Fruit fly (Drosophila melanogaster) whole organism, embryonic: ENCODE measurements around the gene CG10747.

Source experiments
- Awh ChIP-seq: fragments of 200-800 bp; sonication (Bioruptor generic); IDR thresholded peaks from 2 replicates; pipeline ENCODE4, ENCODE4 v1.3.6; 2022; ENCODE audit warnings: missing biosample characterization, missing genetic modification characterization
- CG10274 ChIP-seq: fragments of 200-800 bp; sonication (Bioruptor generic); optimal IDR thresholded peaks from 3 replicates; lab custom pipeline; 2017; ENCODE audit warnings: missing biosample characterization, mild to moderate bottlenecking, missing genetic modification characterization
- CG10543 ChIP-seq: fragments of 200-800 bp; sonication (Bioruptor generic); optimal IDR thresholded peaks from 3 replicates; lab custom pipeline; 2017; ENCODE audit warnings: missing biosample characterization, mild to moderate bottlenecking, missing genetic modification characterization, moderate library complexity
- CG11398 ChIP-seq: fragments of 200-800 bp; sonication (Bioruptor generic); optimal IDR thresholded peaks from 2 replicates; lab custom pipeline; 2016; ENCODE audit warnings: missing biosample characterization, missing genetic modification characterization
- CG15269 ChIP-seq: fragments of 200-800 bp; sonication (Bioruptor generic); optimal IDR thresholded peaks from 2 replicates; lab custom pipeline; 2018; ENCODE audit warnings: missing biosample characterization, mild to moderate bottlenecking, missing genetic modification characterization, moderate library complexity
- CG16779 ChIP-seq: fragments of 200-800 bp; sonication (Bioruptor generic); IDR thresholded peaks from 2 replicates; pipeline ENCODE4 v1.3.6; 2022; ENCODE audit warnings: missing biosample characterization, missing genetic modification characterization
- CG17612 ChIP-seq: fragments of 200-800 bp; sonication (Bioruptor generic); IDR thresholded peaks from 2 replicates; pipeline ENCODE4 v1.3.6; 2022; ENCODE audit warnings: missing biosample characterization, missing genetic modification characterization
- CG18011 ChIP-seq: fragments of 200-800 bp; sonication (Bioruptor generic); optimal IDR thresholded peaks from 2 replicates; lab custom pipeline; 2017; ENCODE audit warnings: missing biosample characterization, missing genetic modification characterization, mild to moderate bottlenecking, moderate library complexity, missing genotype
- CG18476 ChIP-seq: fragments of 200-800 bp; sonication (Bioruptor generic); optimal IDR thresholded peaks from 2 replicates; lab custom pipeline; 2016; ENCODE audit warnings: missing biosample characterization, mild to moderate bottlenecking, missing genetic modification characterization
- CG2678 ChIP-seq: fragments of 200-800 bp; sonication (Bioruptor generic); optimal IDR thresholded peaks from 3 replicates; lab custom pipeline; 2019; ENCODE audit warnings: missing biosample characterization, mild to moderate bottlenecking, missing genetic modification characterization, moderate library complexity
- CG4328 ChIP-seq: fragments of 200-800 bp; sonication (Bioruptor generic); optimal IDR thresholded peaks from 3 replicates; lab custom pipeline; 2017; ENCODE audit warnings: missing biosample characterization, missing genetic modification reagents, missing genetic modification characterization
- CG4360 ChIP-seq: fragments of 200-800 bp; sonication (Bioruptor generic); IDR thresholded peaks from 2 replicates; pipeline ENCODE4 v1.3.6; 2022; ENCODE audit warnings: missing biosample characterization, missing genetic modification characterization
- CG43689 ChIP-seq: fragments of 200-800 bp; sonication (Bioruptor generic); IDR thresholded peaks from 2 replicates; pipeline ENCODE4 v1.3.6; 2022; ENCODE audit warnings: missing biosample characterization, missing genetic modification characterization
- CG4707 ChIP-seq: fragments of 200-800 bp; sonication (Bioruptor generic); optimal IDR thresholded peaks from 2 replicates; lab custom pipeline; 2018; ENCODE audit warnings: missing biosample characterization, mild to moderate bottlenecking, missing genetic modification characterization, moderate library complexity
- CG7271 ChIP-seq: fragments of 200-800 bp; sonication (Bioruptor generic); optimal IDR thresholded peaks from 2 replicates; lab custom pipeline; 2018; ENCODE audit warnings: missing biosample characterization, mild to moderate bottlenecking, missing genetic modification characterization, moderate library complexity
- CG7745 ChIP-seq: fragments of 200-800 bp; sonication (Bioruptor generic); optimal IDR thresholded peaks from 2 replicates; lab custom pipeline; 2018; ENCODE audit warnings: missing biosample characterization, mild to moderate bottlenecking, missing genetic modification characterization, moderate library complexity
- D19B ChIP-seq: fragments of 200-800 bp; sonication (Bioruptor generic); optimal IDR thresholded peaks from 2 replicates; lab custom pipeline; 2017; ENCODE audit warnings: missing biosample characterization, mild to moderate bottlenecking, missing genetic modification characterization
- Doc2 ChIP-seq: fragments of 200-800 bp; sonication (Bioruptor generic); IDR thresholded peaks from 2 replicates; pipeline ENCODE4 v1.3.6; 2022; ENCODE audit warnings: missing biosample characterization, missing genetic modification characterization
- Drgx ChIP-seq: fragments of 200-800 bp; sonication (Bioruptor generic); IDR thresholded peaks from 2 replicates; pipeline ENCODE4 v1.3.6; 2022; ENCODE audit warnings: missing biosample characterization, missing genetic modification characterization
- E2f1 ChIP-seq: fragments of 200-800 bp; sonication (Bioruptor generic); IDR thresholded peaks from 2 replicates; pipeline ENCODE4 v1.3.6; 2022; ENCODE audit warnings: missing biosample characterization, missing genetic modification characterization
- ERR ChIP-seq: fragments of 200-800 bp; sonication (Bioruptor generic); optimal IDR thresholded peaks from 2 replicates; lab custom pipeline; 2016; ENCODE audit warnings: missing biosample characterization, missing genetic modification characterization
- H2.0 ChIP-seq: fragments of 200-800 bp; sonication (Bioruptor generic); IDR thresholded peaks from 2 replicates; pipeline ENCODE4 v1.3.6; 2022; ENCODE audit warnings: missing biosample characterization, missing genetic modification characterization
- HLHmδ ChIP-seq: fragments of 200-800 bp; sonication (Bioruptor generic); optimal IDR thresholded peaks from 2 replicates; lab custom pipeline; 2018; ENCODE audit warnings: missing biosample characterization, mild to moderate bottlenecking, missing genetic modification characterization, moderate library complexity
- MESR4 ChIP-seq: fragments of 200-800 bp; sonication (Bioruptor generic); optimal IDR thresholded peaks from 2 replicates; lab custom pipeline; 2018; ENCODE audit warnings: missing biosample characterization, mild to moderate bottlenecking, missing genetic modification characterization, moderate library complexity
- Max ChIP-seq: fragments of 200-800 bp; sonication (Bioruptor generic); optimal IDR thresholded peaks from 2 replicates; lab custom pipeline; 2016; ENCODE audit warnings: missing biosample characterization, mild to moderate bottlenecking, missing genetic modification characterization
- Pdp1 ChIP-seq, 2 experiments: fragments of 200-800 bp; sonication (Bioruptor generic); optimal IDR thresholded peaks; 3 replicates each; lab custom pipeline; 2016; ENCODE audit warnings: missing biosample characterization in 2 of 2, missing genetic modification characterization in 2 of 2, mild to moderate bottlenecking in 1 of 2, moderate library complexity in 1 of 2
- Ptx1 ChIP-seq: fragments of 200-800 bp; sonication (Bioruptor generic); IDR thresholded peaks from 2 replicates; pipeline ENCODE4 v1.3.6; 2022; ENCODE audit warnings: missing biosample characterization, missing genetic modification characterization
- Scr ChIP-seq: fragments of 200-800 bp; sonication (Bioruptor generic); IDR thresholded peaks from 2 replicates; pipeline ENCODE4 v1.3.6; 2022; ENCODE audit warnings: missing biosample characterization, missing genetic modification characterization; ENCODE audit not compliant: partially characterized antibody
- Side ChIP-seq: fragments of 200-800 bp; sonication (Bioruptor generic); optimal IDR thresholded peaks from 2 replicates; lab custom pipeline; 2016; ENCODE audit warnings: missing biosample characterization, missing genetic modification characterization
- amos ChIP-seq: fragments of 200-800 bp; sonication (Bioruptor generic); IDR thresholded peaks from 2 replicates; pipeline ENCODE4 v1.3.6; 2022; ENCODE audit warnings: missing biosample characterization, missing genetic modification characterization; ENCODE audit not compliant: partially characterized antibody
- ato ChIP-seq: fragments of 200-800 bp; sonication (Bioruptor generic); IDR thresholded peaks from 2 replicates; pipeline ENCODE4 v1.3.6; 2022; ENCODE audit warnings: missing biosample characterization, missing genetic modification characterization; ENCODE audit not compliant: partially characterized antibody
- chm ChIP-seq: fragments of 200-800 bp; sonication (Bioruptor generic); IDR thresholded peaks from 2 replicates; pipeline ENCODE4 v1.3.6; 2022; ENCODE audit warnings: missing biosample characterization, missing genetic modification characterization
- chn ChIP-seq: fragments of 200-800 bp; sonication (Bioruptor generic); optimal IDR thresholded peaks from 2 replicates; lab custom pipeline; 2016; ENCODE audit warnings: missing biosample characterization, missing genetic modification characterization
- danr ChIP-seq: fragments of 200-800 bp; sonication (Bioruptor generic); IDR thresholded peaks from 2 replicates; pipeline ENCODE4 v1.3.6; 2022; ENCODE audit warnings: missing biosample characterization, missing genetic modification characterization
- dpn ChIP-seq, 2 experiments: fragments of 200-800 bp; sonication (Bioruptor generic); optimal IDR thresholded peaks; 3 replicates each; lab custom pipeline; 2016; ENCODE audit warnings: missing biosample characterization in 2 of 2, missing genetic modification characterization in 2 of 2
- fu2 ChIP-seq: fragments of 200-800 bp; sonication (Bioruptor generic); optimal IDR thresholded peaks from 2 replicates; lab custom pipeline; 2016; ENCODE audit warnings: missing biosample characterization, missing genetic modification characterization
- grau ChIP-seq: fragments of 200-800 bp; optimal IDR thresholded peaks from 3 replicates; lab custom pipeline; 2019; ENCODE audit warnings: missing biosample characterization, mild to moderate bottlenecking, missing genetic modification characterization, moderate library complexity
- gt ChIP-seq: fragments of 200-800 bp; sonication (Bioruptor generic); IDR thresholded peaks from 2 replicates; pipeline ENCODE4 v1.3.6; 2022; ENCODE audit warnings: missing biosample characterization, missing genetic modification characterization
- mld ChIP-seq: fragments of 200-800 bp; sonication (Bioruptor generic); IDR thresholded peaks from 3 replicates; pipeline ENCODE4 v1.3.6; 2022; ENCODE audit warnings: missing biosample characterization, missing genetic modification characterization; ENCODE audit not compliant: partially characterized antibody
- phol ChIP-seq: fragments of 200-800 bp; sonication (Bioruptor generic); optimal IDR thresholded peaks from 3 replicates; lab custom pipeline; 2018; ENCODE audit warnings: missing biosample characterization, mild to moderate bottlenecking, missing genetic modification characterization, moderate library complexity
- run ChIP-seq: fragments of 200-800 bp; sonication (Bioruptor generic); optimal IDR thresholded peaks from 3 replicates; lab custom pipeline; 2018; ENCODE audit warnings: missing biosample characterization, mild to moderate bottlenecking, missing genetic modification characterization
- scrt ChIP-seq: fragments of 200-800 bp; sonication (Bioruptor generic); optimal IDR thresholded peaks from 2 replicates; lab custom pipeline; 2018; ENCODE audit warnings: missing biosample characterization, mild to moderate bottlenecking, missing genetic modification characterization, moderate library complexity
- slou ChIP-seq: fragments of 200-800 bp; sonication (Bioruptor generic); optimal IDR thresholded peaks from 3 replicates; lab custom pipeline; 2016; ENCODE audit warnings: missing biosample characterization, missing genetic modification characterization
- sna ChIP-seq: fragments of 200-800 bp; sonication (Bioruptor generic); IDR thresholded peaks from 2 replicates; pipeline ENCODE4 v1.3.6; 2022; ENCODE audit warnings: missing biosample characterization, missing genetic modification characterization; ENCODE audit not compliant: partially characterized antibody
- sqz ChIP-seq: fragments of 200-800 bp; sonication (Bioruptor generic); optimal IDR thresholded peaks from 3 replicates; lab custom pipeline; 2018; ENCODE audit warnings: missing biosample characterization, mild to moderate bottlenecking, missing genetic modification characterization
- tna ChIP-seq: fragments of 200-800 bp; sonication (Bioruptor generic); IDR thresholded peaks from 2 replicates; pipeline ENCODE4 v1.3.6; 2022; ENCODE audit warnings: missing biosample characterization, missing genetic modification characterization; ENCODE audit not compliant: partially characterized antibody
- ttk ChIP-seq: fragments of 200-800 bp; sonication (Bioruptor generic); IDR thresholded peaks from 2 replicates; pipeline ENCODE4 v2.1.2; 2022; ENCODE audit warnings: missing biosample characterization, missing genetic modification characterization
- zfh2 ChIP-seq: fragments of 200-800 bp; sonication (Bioruptor generic); optimal IDR thresholded peaks from 2 replicates; lab custom pipeline; 2016; ENCODE audit warnings: missing biosample characterization, missing genetic modification characterization

CG10747 gene

dm6 chr2L:20082965-20083855, 7.9 kb downstream of the CG10747 start (continued):
- no peak; the same call in 1 of the 2 replicates for TF ChIP-seq tna
- TF ChIP-seq chm (GFP tag; lab: Robert Waterston, UW): no peak
- no peak for TF ChIP-seq grau
- TF ChIP-seq ERR (GFP tag; lab: Kevin White, UChicago): no peak
- peak in 1 of 2 experiments; percentile 5 for TF ChIP-seq dpn (GFP tag; optimal IDR thresholded peaks at IDR 0.05; lab: Kevin White, UChicago)
- TF ChIP-seq CG10543 (GFP tag; lab: Kevin White, UChicago): peak; percentile 32
- TF ChIP-seq ttk: no peak
- TF ChIP-seq Side (GFP tag; lab: Kevin White, UChicago): no peak
- TF ChIP-seq H2.0 (GFP tag; lab: Robert Waterston, UW): no peak
- TF ChIP-seq Scr (GFP tag; lab: Robert Waterston, UW): no peak
- TF ChIP-seq slou: no peak
- TF ChIP-seq CG2678: peak; percentile 6
- peak; percentile 13 for TF ChIP-seq sqz
- no peak for TF ChIP-seq HLHmδ (GFP tag; lab: Kevin White, UChicago)
- peak; percentile 7 for TF ChIP-seq CG15269
- TF ChIP-seq CG16779 (GFP tag; lab: Robert Waterston, UW): no peak
- no peak for TF ChIP-seq CG18011 (GFP tag; lab: Kevin White, UChicago)
- no peak for TF ChIP-seq chn
- TF ChIP-seq ato (GFP tag; lab: Robert Waterston, UW): peak; percentile 33; the same call in 1 of the 2 replicates
- TF ChIP-seq Drgx (GFP tag; lab: Robert Waterston, UW): peak; percentile 43; the same call in 1 of the 2 replicates
- no peak for TF ChIP-seq CG7271
- no peak for TF ChIP-seq CG4707
- no peak for TF ChIP-seq CG43689 (GFP tag; lab: Robert Waterston, UW)
- TF ChIP-seq Max: no peak
- TF ChIP-seq gt (GFP tag; lab: Robert Waterston, UW): no peak
- no peak for TF ChIP-seq CG7745
- TF ChIP-seq Doc2 (GFP tag; lab: Robert Waterston, UW): no peak
- TF ChIP-seq run (tag; lab: Kevin White, UChicago): no peak
- no peak for TF ChIP-seq E2f1 (GFP tag; lab: Robert Waterston, UW)
- no peak for TF ChIP-seq Awh (GFP tag; lab: Robert Waterston, UW)
- TF ChIP-seq CG4360 (GFP tag; lab: Robert Waterston, UW): no peak
- TF ChIP-seq zfh2 (GFP tag; lab: Kevin White, UChicago): no peak
- TF ChIP-seq CG4328 (GFP tag; lab: Kevin White, UChicago): no peak
- peak; percentile 5 for TF ChIP-seq phol
- no peak for TF ChIP-seq CG17612
- TF ChIP-seq mld (GFP tag; lab: Robert Waterston, UW): no peak
- TF ChIP-seq MESR4 (GFP tag; lab: Kevin White, UChicago): no peak
- no peak for TF ChIP-seq scrt (GFP tag; lab: Kevin White, UChicago)
- no peak for TF ChIP-seq CG10274 (GFP tag; lab: Kevin White, UChicago)
- TF ChIP-seq amos (GFP tag; lab: Robert Waterston, UW): no peak
- no peak for TF ChIP-seq sna
- no peak for TF ChIP-seq D19B (GFP tag; lab: Kevin White, UChicago)
- TF ChIP-seq fu2 (GFP tag; lab: Kevin White, UChicago): no peak
- TF ChIP-seq danr (GFP tag; lab: Robert Waterston, UW): no peak
- no peak for TF ChIP-seq CG18476 (GFP tag; lab: Kevin White, UChicago)
- peak in 1 of 2 experiments; percentile 85 for TF ChIP-seq Pdp1 (GFP tag; optimal IDR thresholded peaks at IDR 0.05; lab: Kevin White, UChicago)
- TF ChIP-seq CG11398: peak; percentile 14
- peak; percentile 34; the same call in 1 of the 2 replicates for TF ChIP-seq Ptx1 (GFP tag; lab: Robert Waterston, UW)
